Fruit fly (Drosophila melanogaster) whole organism, embryonic: ENCODE measurements around the gene kairos.

Source experiments
- Atf6 ChIP-seq: fragments of 200-800 bp; sonication (Bioruptor generic); IDR thresholded peaks from 2 replicates; pipeline ENCODE4 v1.3.6; 2022; ENCODE audit warnings: missing biosample characterization, missing genetic modification characterization
- CG10267 ChIP-seq: fragments of 200-800 bp; sonication (Bioruptor generic); optimal IDR thresholded peaks from 2 replicates; lab custom pipeline; 2018; ENCODE audit warnings: missing biosample characterization, mild to moderate bottlenecking, missing genetic modification characterization, moderate library complexity
- CG10274 ChIP-seq: fragments of 200-800 bp; sonication (Bioruptor generic); optimal IDR thresholded peaks from 3 replicates; lab custom pipeline; 2017; ENCODE audit warnings: missing biosample characterization, mild to moderate bottlenecking, missing genetic modification characterization
- CG10565 ChIP-seq: fragments of 200-800 bp; sonication (Bioruptor generic); optimal IDR thresholded peaks from 3 replicates; lab custom pipeline; 2016; ENCODE audit warnings: missing biosample characterization, mild to moderate bottlenecking, missing genetic modification characterization
- CG12744 ChIP-seq: fragments of 200-800 bp; sonication (Bioruptor generic); optimal IDR thresholded peaks from 2 replicates; lab custom pipeline; 2016; ENCODE audit warnings: missing biosample characterization, missing genetic modification characterization
- CG13624 ChIP-seq: fragments of 200-800 bp; sonication (Bioruptor generic); optimal IDR thresholded peaks from 2 replicates; lab custom pipeline; 2016; ENCODE audit warnings: missing biosample characterization, missing genetic modification characterization
- CG14860 ChIP-seq: fragments of 200-800 bp; sonication (Bioruptor generic); IDR thresholded peaks from 3 replicates; pipeline ENCODE4 v1.3.6; 2022; ENCODE audit warnings: missing biosample characterization, missing genetic modification characterization; ENCODE audit not compliant: partially characterized antibody
- CG15073 ChIP-seq: fragments of 200-800 bp; sonication (Bioruptor generic); optimal IDR thresholded peaks from 2 replicates; lab custom pipeline; 2016; ENCODE audit warnings: missing biosample characterization, missing genetic modification characterization
- CG16815 ChIP-seq: fragments of 200-800 bp; sonication (Bioruptor generic); optimal IDR thresholded peaks from 3 replicates; lab custom pipeline; 2017; ENCODE audit warnings: missing biosample characterization, mild to moderate bottlenecking, missing genetic modification characterization
- CG16863 ChIP-seq: fragments of 200-800 bp; sonication (Bioruptor generic); optimal IDR thresholded peaks from 3 replicates; lab custom pipeline; 2016; ENCODE audit warnings: missing biosample characterization, missing genetic modification characterization
- CG17328 ChIP-seq: fragments of 200-800 bp; sonication (Bioruptor generic); IDR thresholded peaks from 2 replicates; pipeline ENCODE4 v1.3.6; 2022; ENCODE audit warnings: missing biosample characterization, missing genetic modification characterization
- CG17568 ChIP-seq: fragments of 200-800 bp; sonication (Bioruptor generic); optimal IDR thresholded peaks from 2 replicates; lab custom pipeline; 2018; ENCODE audit warnings: missing biosample characterization, mild to moderate bottlenecking, missing genetic modification characterization, moderate library complexity
- CG2116 ChIP-seq: fragments of 200-800 bp; sonication (Bioruptor generic); optimal IDR thresholded peaks from 3 replicates; lab custom pipeline; 2018; ENCODE audit warnings: missing biosample characterization, mild to moderate bottlenecking, missing genetic modification characterization
- CG4404 ChIP-seq: fragments of 200-800 bp; sonication (Bioruptor generic); IDR thresholded peaks from 2 replicates; pipeline ENCODE4 v1.3.6; 2022; ENCODE audit warnings: missing biosample characterization, missing genetic modification characterization
- CG4854 ChIP-seq: fragments of 200-800 bp; sonication (Bioruptor generic); optimal IDR thresholded peaks from 2 replicates; lab custom pipeline; 2016; ENCODE audit warnings: missing biosample characterization, missing genetic modification characterization, inconsistent platforms
- CG6683 ChIP-seq: fragments of 200-800 bp; sonication (Bioruptor generic); optimal IDR thresholded peaks from 2 replicates; lab custom pipeline; 2017; ENCODE audit warnings: missing biosample characterization, mild to moderate bottlenecking, missing genetic modification characterization, missing genetic modification reagents
- CG7372 ChIP-seq: fragments of 200-800 bp; sonication (Bioruptor generic); IDR thresholded peaks from 2 replicates; pipeline ENCODE4 v1.3.6; 2022; ENCODE audit warnings: missing biosample characterization, missing genetic modification characterization
- Dbx ChIP-seq: fragments of 200-800 bp; sonication (Bioruptor generic); IDR thresholded peaks from 3 replicates; pipeline ENCODE4 v1.3.6; 2022; ENCODE audit warnings: missing biosample characterization, missing genetic modification characterization
- Dip2 ChIP-seq: fragments of 200-800 bp; sonication (Bioruptor generic); IDR thresholded peaks from 2 replicates; pipeline ENCODE4 v1.3.6; 2022; ENCODE audit warnings: missing biosample characterization, missing genetic modification characterization
- Elba2 ChIP-seq: fragments of 200-800 bp; sonication (Bioruptor generic); optimal IDR thresholded peaks from 3 replicates; lab custom pipeline; 2016; ENCODE audit warnings: missing biosample characterization, missing genetic modification characterization
- Ets65A ChIP-seq: fragments of 200-800 bp; sonication (Bioruptor generic); peaks from one replicate; lab custom pipeline; 2016; ENCODE audit warnings: missing biosample characterization, missing genetic modification characterization
- Fer3 ChIP-seq: fragments of 200-800 bp; sonication (Bioruptor generic); optimal IDR thresholded peaks from 2 replicates; lab custom pipeline; 2018; ENCODE audit warnings: missing biosample characterization, mild to moderate bottlenecking, missing genetic modification characterization, moderate library complexity
- HHEX ChIP-seq: fragments of 200-800 bp; sonication (Bioruptor generic); optimal IDR thresholded peaks from 3 replicates; lab custom pipeline; 2017; ENCODE audit warnings: missing biosample characterization, mild to moderate bottlenecking, missing genetic modification characterization, missing genetic modification reagents
- HLHmδ ChIP-seq: fragments of 200-800 bp; sonication (Bioruptor generic); optimal IDR thresholded peaks from 2 replicates; lab custom pipeline; 2018; ENCODE audit warnings: missing biosample characterization, mild to moderate bottlenecking, missing genetic modification characterization, moderate library complexity
- Hr78 ChIP-seq, 2 experiments: fragments of 200-800 bp in 1 of 2; fragments of >200 bp in 1 of 2; sonication (Bioruptor generic) in 1 of 2; optimal IDR thresholded peaks; 2 replicates each; lab custom pipeline; 2017 to 2019; ENCODE audit warnings: missing biosample characterization in 2 of 2, missing genetic modification characterization in 2 of 2, mild to moderate bottlenecking in 1 of 2, moderate library complexity in 1 of 2
- Kr ChIP-seq: fragments of 200-800 bp; sonication (Bioruptor generic); optimal IDR thresholded peaks from 2 replicates; lab custom pipeline; 2017; ENCODE audit warnings: missing biosample characterization, mild to moderate bottlenecking, missing genetic modification characterization
- NC2β ChIP-seq: fragments of 200-800 bp; sonication (Bioruptor generic); optimal IDR thresholded peaks from 2 replicates; lab custom pipeline; 2016; ENCODE audit warnings: missing biosample characterization, missing genetic modification characterization
- Poxn ChIP-seq: fragments of 200-800 bp; sonication (Bioruptor generic); IDR thresholded peaks from 2 replicates; pipeline ENCODE4 v1.3.6; 2022; ENCODE audit warnings: missing biosample characterization, missing genetic modification characterization
- Ssrp ChIP-seq: fragments of 200-800 bp; sonication (Bioruptor generic); optimal IDR thresholded peaks from 2 replicates; lab custom pipeline; 2018; ENCODE audit warnings: missing biosample characterization, mild to moderate bottlenecking, missing genetic modification characterization, moderate library complexity
- Taf1 ChIP-seq: fragments of 200-800 bp; sonication (Bioruptor generic); IDR thresholded peaks from 2 replicates; pipeline ENCODE4 v1.3.6; 2022; ENCODE audit warnings: missing biosample characterization, missing genetic modification characterization
- Xbp1 ChIP-seq: fragments of 200-800 bp; sonication (Bioruptor generic); optimal IDR thresholded peaks from 3 replicates; lab custom pipeline; 2016; ENCODE audit warnings: missing biosample characterization, mild to moderate bottlenecking, missing genetic modification characterization
- aop ChIP-seq: fragments of 200-800 bp; sonication (Bioruptor generic); IDR thresholded peaks from 2 replicates; pipeline ENCODE4 v1.3.6; 2022; ENCODE audit warnings: missing biosample characterization, missing genetic modification characterization
- ato ChIP-seq: fragments of 200-800 bp; sonication (Bioruptor generic); IDR thresholded peaks from 2 replicates; pipeline ENCODE4 v1.3.6; 2022; ENCODE audit warnings: missing biosample characterization, missing genetic modification characterization; ENCODE audit not compliant: partially characterized antibody
- az2 ChIP-seq: fragments of 200-800 bp; sonication (Bioruptor generic); optimal IDR thresholded peaks from 3 replicates; lab custom pipeline; 2016; ENCODE audit warnings: missing biosample characterization, missing genetic modification characterization
- chinmo ChIP-seq: fragments of 200-800 bp; sonication (Bioruptor generic); IDR thresholded peaks from 4 replicates; pipeline ENCODE4 v1.3.6; 2022; ENCODE audit warnings: missing biosample characterization, missing genetic modification characterization; ENCODE audit not compliant: partially characterized antibody
- dan ChIP-seq: fragments of 200-800 bp; sonication (Bioruptor generic); IDR thresholded peaks from 2 replicates; pipeline ENCODE4 v1.3.6; 2022; ENCODE audit warnings: missing biosample characterization, missing genetic modification characterization
- danr ChIP-seq: fragments of 200-800 bp; sonication (Bioruptor generic); IDR thresholded peaks from 2 replicates; pipeline ENCODE4 v1.3.6; 2022; ENCODE audit warnings: missing biosample characterization, missing genetic modification characterization
- dimm ChIP-seq: fragments of 200-800 bp; sonication (Bioruptor generic); IDR thresholded peaks from 2 replicates; pipeline ENCODE4 v1.3.6; 2022; ENCODE audit warnings: missing biosample characterization, missing genetic modification characterization
- dm ChIP-seq: fragments of 200-800 bp; sonication (Bioruptor generic); optimal IDR thresholded peaks from 3 replicates; lab custom pipeline; 2016; ENCODE audit warnings: missing biosample characterization, missing genetic modification characterization
- esg ChIP-seq: fragments of 200-800 bp; sonication (Bioruptor generic); conservative IDR thresholded peaks from 2 replicates; pipeline ENCODE4 v1.3.6; 2022; ENCODE audit warnings: missing biosample characterization, missing genetic modification characterization
- gsb-n ChIP-seq: fragments of 200-800 bp; sonication (Bioruptor generic); optimal IDR thresholded peaks from 3 replicates; lab custom pipeline; 2018; ENCODE audit warnings: missing biosample characterization, mild to moderate bottlenecking, missing genetic modification characterization
- hkb ChIP-seq, 2 experiments: fragments of 200-800 bp in 1 of 2; fragments of >200 bp in 1 of 2; sonication (Bioruptor generic) in 1 of 2; IDR thresholded peaks in 1 of 2; optimal IDR thresholded peaks in 1 of 2; 2 replicates each; pipeline versions ENCODE4 v1.3.6 to Lab custom; 2017 to 2022; ENCODE audit warnings: missing biosample characterization in 1 of 2, missing genetic modification characterization in 1 of 2
- phol ChIP-seq: fragments of 200-800 bp; sonication (Bioruptor generic); optimal IDR thresholded peaks from 3 replicates; lab custom pipeline; 2018; ENCODE audit warnings: missing biosample characterization, mild to moderate bottlenecking, missing genetic modification characterization, moderate library complexity
- pita ChIP-seq: fragments of 200-800 bp; sonication (Bioruptor generic); optimal IDR thresholded peaks from 2 replicates; lab custom pipeline; 2017; ENCODE audit warnings: missing biosample characterization, mild to moderate bottlenecking, missing genetic modification characterization
- toy ChIP-seq: fragments of 200-800 bp; sonication (Bioruptor generic); IDR thresholded peaks from 2 replicates; pipeline ENCODE4 v1.3.6; 2022; ENCODE audit warnings: missing biosample characterization, missing genetic modification characterization
- zen2 ChIP-seq: fragments of 200-800 bp; sonication (Bioruptor generic); IDR thresholded peaks from 3 replicates; pipeline ENCODE4 v1.3.6; 2022; ENCODE audit warnings: missing biosample characterization, missing genetic modification characterization; ENCODE audit not compliant: partially characterized antibody
- zf30C ChIP-seq: fragments of 200-800 bp; sonication (Bioruptor generic); optimal IDR thresholded peaks from 3 replicates; lab custom pipeline; 2018; ENCODE audit warnings: missing biosample characterization, mild to moderate bottlenecking, missing genetic modification characterization
- zfh1 ChIP-seq: fragments of 200-800 bp; sonication (Bioruptor generic); IDR thresholded peaks from 3 replicates; pipeline ENCODE4 v1.3.6; 2022; ENCODE audit warnings: missing biosample characterization, missing genetic modification characterization

Gene kairos

DNA sequence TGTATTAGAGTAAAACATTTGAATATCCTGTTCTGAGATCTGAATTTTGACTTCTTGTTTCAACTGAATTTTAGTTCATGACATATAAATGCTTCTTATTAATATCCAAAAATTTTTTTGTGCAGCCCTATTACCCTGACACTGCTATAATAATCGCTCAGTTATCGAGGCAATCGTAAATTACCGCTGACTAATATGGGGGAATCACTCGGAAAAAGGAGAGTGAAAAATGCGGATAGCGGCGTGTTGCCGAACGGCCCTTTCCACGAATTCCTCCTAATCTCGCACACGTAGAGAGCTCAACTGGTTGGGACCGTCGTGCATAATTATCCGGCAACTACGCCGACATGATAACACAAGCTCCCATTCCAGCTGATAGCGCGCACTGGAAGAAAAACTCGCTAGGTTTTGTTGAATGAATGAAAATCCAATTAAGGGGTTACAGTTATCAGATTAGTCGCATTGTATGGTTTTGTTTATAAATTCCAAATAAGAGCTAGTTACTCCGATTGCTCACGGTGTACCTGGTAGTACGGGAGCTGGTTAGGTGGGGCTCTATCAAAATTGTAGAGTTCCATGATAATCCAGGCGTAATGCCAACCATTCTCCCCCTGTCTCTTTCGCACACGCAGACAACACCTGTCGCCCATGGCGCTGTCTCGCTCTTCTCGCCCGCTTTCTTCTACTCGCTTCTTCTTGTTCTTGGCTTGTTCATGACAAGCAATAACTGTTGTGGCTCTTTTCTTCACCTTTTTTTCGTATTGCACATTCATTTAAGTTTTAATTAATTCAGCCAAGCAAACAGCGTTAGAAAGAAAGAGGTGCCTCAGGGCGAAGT, 12.0 kb upstream of the kairos start (continued):
- TF ChIP-seq CG16863 (GFP tag; lab: Kevin White, UChicago) (peak; percentile 61), Dbx (peak; percentile 91), zfh1 (peak; percentile 71), dan (GFP tag; lab: Robert Waterston, UW) (no peak), esg (GFP tag; lab: Robert Waterston, UW) (peak; percentile 57), Kr (GFP tag; lab: Kevin White, UChicago) (no peak), Xbp1 (peak; percentile 41), CG4854 (GFP tag; lab: Kevin White, UChicago) (peak; percentile 22), CG16815 (GFP tag; lab: Kevin White, UChicago) (peak; percentile 34), CG15073 (GFP tag; lab: Kevin White, UChicago) (no peak), Hr78 (GFP tag; optimal IDR thresholded peaks at IDR 0.05; lab: Kevin White, UChicago) (peak in 1 of 2 experiments; percentile 21), CG4404 (peak; percentile 55), CG13624 (GFP tag; lab: Kevin White, UChicago) (peak; percentile 78), toy (peak; percentile 62; the same call in 1 of the 2 replicates), danr (GFP tag; lab: Robert Waterston, UW) (0 out of 2 replicates have a peak, but pooled peaks have one; percentile 17), CG17568 (GFP tag; lab: Kevin White, UChicago) (no peak), CG10565 (GFP tag; lab: Kevin White, UChicago) (no peak), az2 (GFP tag; lab: Kevin White, UChicago) (peak; percentile 55), NC2β (GFP tag; lab: Kevin White, UChicago) (peak; percentile 17), CG14860 (GFP tag; lab: Robert Waterston, UW) (no peak), Elba2 (GFP tag; lab: Kevin White, UChicago) (no peak), CG10267 (tag; lab: Kevin White, UChicago) (peak; percentile 26), CG17328 (GFP tag; lab: Robert Waterston, UW) (peak; percentile 82), hkb (optimal IDR thresholded peaks at IDR 0.05; lab: Kevin White, UChicago) (no peak), hkb (GFP tag; IDR thresholded peaks at IDR 0.05; lab: Robert Waterston, UW) (peak; percentile 62), Dip2 (GFP tag; lab: Robert Waterston, UW) (no peak), Taf1 (peak; percentile 80), HLHmδ (GFP tag; lab: Kevin White, UChicago) (no peak), chinmo (GFP tag; lab: Robert Waterston, UW) (no peak), phol (peak; percentile 11), zf30C (peak; percentile 88), Poxn (GFP tag; lab: Robert Waterston, UW) (peak; percentile 61), HHEX (peak; percentile 72), ato (GFP tag; lab: Robert Waterston, UW) (no peak), Atf6 (GFP tag; lab: Robert Waterston, UW) (peak; percentile 75), dm (no peak), CG2116 (GFP tag; lab: Kevin White, UChicago) (peak; percentile 13), CG6683 (GFP tag; lab: Kevin White, UChicago) (peak; percentile 41), Fer3 (tag; lab: Kevin White, UChicago) (peak; percentile 76), CG10274 (GFP tag; lab: Kevin White, UChicago) (peak; percentile 63), dimm (GFP tag; lab: Robert Waterston, UW) (peak; percentile 48; the same call in 1 of the 2 replicates), Ssrp (tag; lab: Kevin White, UChicago) (peak; percentile 23), Ets65A (GFP tag; lab: Kevin White, UChicago) (peak; percentile 97), pita (no peak), gsb-n (peak; percentile 8), CG12744 (GFP tag; lab: Kevin White, UChicago) (no peak), zen2 (no peak), CG7372 (GFP tag; lab: Robert Waterston, UW) (peak; percentile 32), aop (0 out of 2 replicates have a peak, but pooled peaks have one; percentile 63)
